Worm (Caenorhabditis elegans): ENCODE results near the gene srh-37.

srh-37 gene

ce11 chrV:512420-512819, at the start of gene srh-37:
Gene srh-37 (minus strand): TSS chrV:512520.
- TF ChIP-seq ama-1 (optimal IDR thresholded peaks at IDR 0.05) (no peak), lin-15B (tag; optimal IDR thresholded peaks at IDR 0.05) (no peak), nhr-11 (tag; optimal IDR thresholded peaks at IDR 0.05) (no peak), xbp-1 (tag; optimal IDR thresholded peaks at IDR 0.05) (no peak), fos-1 (tag; optimal IDR thresholded peaks at IDR 0.05) (no peak), nhr-84 (tag; optimal IDR thresholded peaks at IDR 0.05) (no peak), skn-1 (tag; optimal IDR thresholded peaks at IDR 0.05) (no peak), egl-13 (tag; optimal IDR thresholded peaks at IDR 0.05) (no peak)

- TF ChIP-seq ceh-82 (tag; optimal IDR thresholded peaks at IDR 0.05): no peak
- no peak for TF ChIP-seq ces-1 (GFP tag; optimal IDR thresholded peaks at IDR 0.05)
Observed at ce11 chrV:559940-560339, 47.6 kb upstream of the srh-37 start, which contains the start of gene srx-7. Gene srx-7 (plus strand): TSS chrV:560195.

ce11 chrV:556055-556454, 43.7 kb upstream of the srh-37 start, which contains the start of gene srx-8:
Gene srx-8 (minus strand): TSS chrV:556155.
- no peak for TF ChIP-seq efl-1 (optimal IDR thresholded peaks at IDR 0.05)
- TF ChIP-seq efl-1 (GFP tag; optimal IDR thresholded peaks at IDR 0.05 in 1 of 2): peak in 1 of 2 experiments; percentile 56
- TF ChIP-seq ceh-90 (tag; optimal IDR thresholded peaks at IDR 0.05): no peak
- no peak for TF ChIP-seq mab-9 (GFP tag; IDR thresholded peaks at IDR 0.05)
- no peak for TF ChIP-seq ceh-63 (GFP tag; optimal IDR thresholded peaks at IDR 0.05)

DNA sequence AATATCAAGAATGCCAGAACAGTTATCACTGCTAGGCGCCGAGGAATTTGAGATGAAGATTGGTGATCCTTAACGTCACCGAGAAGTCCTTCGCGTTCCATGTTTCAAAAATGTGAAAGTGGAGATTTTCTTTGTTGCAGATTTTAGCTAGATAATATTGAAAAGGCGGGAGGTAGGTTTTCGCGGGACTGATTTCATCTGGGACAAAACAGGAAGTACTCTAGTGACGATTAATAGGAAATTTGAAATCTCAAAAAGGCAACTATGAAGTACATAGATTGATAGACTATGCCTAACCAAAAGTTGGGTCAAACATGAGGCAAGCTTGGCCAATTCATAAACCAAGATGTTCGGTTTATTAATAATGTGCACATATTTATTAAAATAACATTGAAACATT, 40.7 kb upstream of the srh-37 start, which contains the start of gene C14C6.8:
TSS of gene C14C6.8 (minus strand) at position 101 of the 400 bp plus-strand sequence.
- TF ChIP-seq lir-3 (tag; optimal IDR thresholded peaks at IDR 0.05; ENCODE audit: poor library complexity) (no peak), nhr-77 (tag; optimal IDR thresholded peaks at IDR 0.05) (no peak), nhr-12 (tag; optimal IDR thresholded peaks at IDR 0.05) (no peak), nhr-28 (tag; optimal IDR thresholded peaks at IDR 0.05) (no peak), isw-1 (GFP tag; IDR thresholded peaks at IDR 0.05) (no peak), irx-1 (tag; optimal IDR thresholded peaks at IDR 0.05) (no peak), sptf-1 (tag; optimal IDR thresholded peaks at IDR 0.05) (no peak), nhr-11 (tag; optimal IDR thresholded peaks at IDR 0.05) (no peak), efl-1 (optimal IDR thresholded peaks at IDR 0.05) (no peak), efl-1 (GFP tag; optimal IDR thresholded peaks at IDR 0.05 in 1 of 2) (no peak), lin-15B (tag; optimal IDR thresholded peaks at IDR 0.05) (no peak), sox-4 (tag; optimal IDR thresholded peaks at IDR 0.05) (no peak), sup-37 (GFP tag; optimal IDR thresholded peaks at IDR 0.05) (no peak), F16B12.6 (tag; optimal IDR thresholded peaks at IDR 0.05) (no peak), C34B4.2 (tag; optimal IDR thresholded peaks at IDR 0.05) (no peak)

DNA sequence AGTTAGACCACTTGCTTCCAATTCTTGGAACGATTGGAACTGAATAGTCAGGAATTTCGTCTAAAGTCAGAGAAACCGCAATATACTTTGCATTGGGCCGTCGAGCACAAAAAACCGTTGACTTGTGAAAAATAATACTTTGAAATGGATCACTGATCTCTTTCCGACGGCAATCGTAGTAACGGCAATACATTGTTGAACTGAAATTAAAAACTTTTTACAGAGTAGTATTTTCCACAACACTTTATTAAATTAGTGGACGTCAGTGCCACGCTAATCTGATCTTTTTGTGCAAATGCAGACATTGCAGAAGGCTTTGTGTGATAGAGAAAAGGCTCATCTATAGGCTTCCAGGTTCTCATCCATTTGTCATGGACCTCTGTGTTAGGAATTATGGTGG, 40.1 kb upstream of the srh-37 start:
- no peak for TF ChIP-seq lir-3 (tag; optimal IDR thresholded peaks at IDR 0.05; ENCODE audit: poor library complexity)
- no peak for TF ChIP-seq hlh-4 (tag; optimal IDR thresholded peaks at IDR 0.05)
- TF ChIP-seq unc-98 (GFP tag; IDR thresholded peaks at IDR 0.05): no peak
- no peak for TF ChIP-seq ceh-88 (GFP tag; IDR thresholded peaks at IDR 0.05)
- no peak for TF ChIP-seq rnt-1 (tag; optimal IDR thresholded peaks at IDR 0.05)
- no peak for TF ChIP-seq mab-9 (GFP tag; IDR thresholded peaks at IDR 0.05)
- TF ChIP-seq F16B12.6 (tag; optimal IDR thresholded peaks at IDR 0.05): no peak

DNA sequence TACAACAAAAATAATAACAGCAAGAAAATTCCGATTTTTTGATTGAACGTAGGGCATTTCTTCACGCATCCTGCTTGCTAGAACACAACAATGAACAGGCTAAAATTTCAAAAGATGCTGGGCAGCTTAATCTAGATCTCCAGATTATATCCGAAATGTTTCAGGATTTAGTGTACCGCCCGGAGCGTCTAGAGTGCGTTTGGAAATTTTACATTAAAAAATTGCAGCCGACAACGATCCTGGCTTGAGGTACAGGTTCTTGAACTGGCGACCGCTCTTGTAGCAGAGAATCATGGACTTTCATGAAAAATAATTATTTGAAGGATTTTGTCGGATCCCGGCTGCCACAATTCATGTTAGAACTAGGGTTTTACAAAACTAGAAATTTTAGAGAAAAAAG, 35.7 kb upstream of the srh-37 start, which contains the start of gene C14C6.6:
TSS of gene C14C6.6 (minus strand) at position 101 of the 400 bp plus-strand sequence.
- TF ChIP-seq Y116A8C.19 (tag; optimal IDR thresholded peaks at IDR 0.05; ENCODE audit: borderline replicate concordance) (no peak), ceh-88 (GFP tag; IDR thresholded peaks at IDR 0.05) (no peak), aha-1 (tag; optimal IDR thresholded peaks at IDR 0.05) (no peak), F16B12.6 (tag; optimal IDR thresholded peaks at IDR 0.05) (no peak), nhr-77 (tag; optimal IDR thresholded peaks at IDR 0.05) (no peak), sup-37 (GFP tag; optimal IDR thresholded peaks at IDR 0.05) (no peak), aly-2 (tag; optimal IDR thresholded peaks at IDR 0.05) (no peak)

Data from whole organism, L1 larva.